Fruit fly (Drosophila melanogaster): ENCODE data around the gene crok.

DNA sequence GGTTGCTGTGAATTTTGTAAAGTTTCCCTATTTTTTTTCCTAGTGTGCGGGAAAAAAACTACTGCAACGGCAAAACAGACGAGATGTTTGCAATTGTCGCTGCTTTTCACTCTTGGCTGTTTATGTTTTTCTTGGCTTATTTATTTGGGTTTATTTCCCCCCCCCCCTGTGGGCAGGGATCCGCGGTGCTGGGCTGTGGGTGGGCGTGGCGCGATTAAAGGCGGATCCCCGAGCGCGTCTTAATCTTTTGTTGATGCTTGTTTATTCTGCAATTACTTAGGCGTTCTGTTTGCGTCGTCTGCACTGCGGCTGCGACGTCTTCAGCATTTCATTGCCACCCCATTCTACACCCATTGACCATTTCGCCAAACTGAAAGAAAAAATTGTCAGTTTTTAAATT, 22.1 kb downstream of the crok start:
- TF ChIP-seq CG7745 (tag; optimal IDR thresholded peaks at IDR 0.05), result no peak
- no peak for TF ChIP-seq crc (GFP tag; optimal IDR thresholded peaks at IDR 0.05)
- no peak for TF ChIP-seq CG8944 (GFP tag; optimal IDR thresholded peaks at IDR 0.05)
- no peak for TF ChIP-seq hbn (GFP tag; IDR thresholded peaks at IDR 0.05; ENCODE audit: partially characterized antibody)
- TF ChIP-seq Eip74EF (GFP tag; optimal IDR thresholded peaks at IDR 0.05), result no peak

Measured in whole organism, embryonic.